Worm (Caenorhabditis elegans) whole organism, L4 larva: ENCODE results near the gene T09F5.20.

ENCODE experiments used
- D1046.2 ChIP-seq: fragments of 200-800 bp; sonication (Bioruptor generic); IDR thresholded peaks from 2 replicates; pipeline ENCODE4 v1.3.6; 2022; ENCODE audit warnings: missing genetic modification characterization, missing compliant biosample characterization
- R02D3.7 ChIP-seq: fragments of 150-350 bp; sonication (generic microtip); optimal IDR thresholded peaks from 3 replicates; lab custom pipeline; 2014; ENCODE audit warnings: missing biosample characterization, missing genetic modification characterization
- ZK337.2 ChIP-seq: fragments of 200-800 bp; sonication (Bioruptor generic); IDR thresholded peaks from 2 replicates; pipeline ENCODE4 v1.3.6; 2022; ENCODE audit warnings: missing genetic modification reagents, missing genetic modification characterization, missing compliant biosample characterization
- aly-2 ChIP-seq: sonication (generic microtip); optimal IDR thresholded peaks from 2 replicates; lab custom pipeline; 2018; ENCODE audit warnings: missing biosample characterization, missing genetic modification characterization
- ceh-28 ChIP-seq: fragments of 150-350 bp; optimal IDR thresholded peaks from 2 replicates; lab custom pipeline; 2014; ENCODE audit warnings: missing biosample characterization, missing genetic modification reagents, missing genetic modification characterization
- ceh-62 ChIP-seq: sonication (generic microtip); optimal IDR thresholded peaks from 2 replicates; lab custom pipeline; 2017; ENCODE audit warnings: missing biosample characterization, missing genetic modification characterization
- cey-2 ChIP-seq: sonication (generic microtip); optimal IDR thresholded peaks from 3 replicates; lab custom pipeline; 2017; ENCODE audit warnings: missing genetic modification characterization, mild to moderate bottlenecking, missing compliant biosample characterization, antibody characterized with exemption, borderline replicate concordance; ENCODE audit not compliant: insufficient read depth
- daf-16 ChIP-seq, 3 experiments: sonication (generic microtip); optimal IDR thresholded peaks; 2 replicates each; lab custom pipeline; 2016 to 2017; ENCODE audit warnings: missing genetic modification characterization in 3 of 3, missing genetic modification reagents in 3 of 3, mild to moderate bottlenecking in 2 of 3, missing compliant biosample characterization in 2 of 3, missing biosample characterization in 1 of 3, moderate library complexity in 1 of 3
- daf-8 ChIP-seq: fragments of 200-800 bp; sonication (Bioruptor generic); IDR thresholded peaks from 2 replicates; pipeline ENCODE4 v1.3.6; 2022; ENCODE audit warnings: missing genetic modification characterization, missing compliant biosample characterization
- dmd-6 ChIP-seq: fragments of 200-800 bp; sonication (Bioruptor generic); IDR thresholded peaks from 2 replicates; pipeline ENCODE4 v1.3.6; 2022; ENCODE audit warnings: missing genetic modification reagents, missing genetic modification characterization, missing compliant biosample characterization
- dve-1 ChIP-seq: sonication (generic microtip); optimal IDR thresholded peaks from 2 replicates; lab custom pipeline; 2017; ENCODE audit warnings: antibody characterized with exemption, mild to moderate bottlenecking, missing genetic modification characterization, missing compliant biosample characterization; ENCODE audit not compliant: insufficient read depth
- egl-27 ChIP-seq: sonication (generic microtip); optimal IDR thresholded peaks from 3 replicates; lab custom pipeline; 2017; ENCODE audit warnings: missing biosample characterization, missing genetic modification reagents, missing genetic modification characterization
- fos-1 ChIP-seq: fragments of 150-350 bp; optimal IDR thresholded peaks from 2 replicates; lab custom pipeline; 2014; ENCODE audit warnings: missing biosample characterization, missing genetic modification characterization
- lin-1 ChIP-seq: fragments of 200-800 bp; sonication (Bioruptor generic); IDR thresholded peaks from 2 replicates; pipeline ENCODE4 v1.3.6; 2022; ENCODE audit warnings: missing genetic modification reagents, missing genetic modification characterization, missing compliant biosample characterization
- lin-13 ChIP-seq: fragments of 150-350 bp; optimal IDR thresholded peaks from 2 replicates; lab custom pipeline; 2014; ENCODE audit warnings: missing biosample characterization, missing genetic modification reagents, missing genetic modification characterization
- lin-29 ChIP-seq: fragments of 200-800 bp; sonication (Bioruptor generic); IDR thresholded peaks from 2 replicates; pipeline ENCODE4 v1.3.6; 2022; ENCODE audit warnings: missing genetic modification reagents, missing genetic modification characterization, missing compliant biosample characterization
- madf-5 ChIP-seq, 2 experiments: fragments of 200-800 bp; sonication (Bioruptor generic); IDR thresholded peaks; 2 replicates each; pipeline ENCODE4 v1.3.6; 2022; ENCODE audit warnings: missing compliant biosample characterization in 2 of 2, missing genetic modification characterization in 2 of 2
- mdl-1 ChIP-seq, 2 experiments: fragments of 150-350 bp in 1 of 2; sonication (generic microtip) in 1 of 2; optimal IDR thresholded peaks; 2 replicates each; lab custom pipeline; 2014 to 2017; ENCODE audit warnings: missing biosample characterization in 2 of 2, missing genetic modification characterization in 2 of 2
- mdt-29 ChIP-seq: fragments of 200-800 bp; sonication (Bioruptor generic); IDR thresholded peaks from 2 replicates; pipeline ENCODE4 v1.3.6; 2022; ENCODE audit warnings: missing genetic modification reagents, missing genetic modification characterization, missing compliant biosample characterization
- mes-2 ChIP-seq: sonication (generic microtip); optimal IDR thresholded peaks from 2 replicates; lab custom pipeline; 2016; ENCODE audit warnings: missing genotype, mild to moderate bottlenecking, missing genetic modification characterization, missing compliant biosample characterization; ENCODE audit not compliant: poor library complexity, severe bottlenecking
- mxl-3 ChIP-seq: fragments of 200-800 bp; sonication (Bioruptor generic); optimal IDR thresholded peaks from 2 replicates; lab custom pipeline; 2018; ENCODE audit warnings: mild to moderate bottlenecking, missing genetic modification characterization, missing compliant biosample characterization
- nhr-11 ChIP-seq: fragments of 150-350 bp; optimal IDR thresholded peaks from 2 replicates; lab custom pipeline; 2014; ENCODE audit warnings: missing biosample characterization, missing genetic modification characterization
- nhr-237 ChIP-seq: sonication (generic microtip); optimal IDR thresholded peaks from 2 replicates; lab custom pipeline; 2017; ENCODE audit warnings: missing biosample characterization, missing genetic modification characterization
- nhr-28 ChIP-seq: fragments of 150-350 bp; optimal IDR thresholded peaks from 2 replicates; lab custom pipeline; 2014; ENCODE audit warnings: missing biosample characterization, missing genetic modification characterization
- nhr-48 ChIP-seq: sonication (generic microtip); optimal IDR thresholded peaks from 2 replicates; lab custom pipeline; 2016; ENCODE audit warnings: mild to moderate bottlenecking, missing genetic modification characterization, missing compliant biosample characterization
- nhr-76 ChIP-seq: fragments of 150-350 bp; optimal IDR thresholded peaks from 2 replicates; lab custom pipeline; 2014; ENCODE audit warnings: missing biosample characterization, missing genetic modification characterization
- nhr-77 ChIP-seq: fragments of 150-350 bp; optimal IDR thresholded peaks from 2 replicates; lab custom pipeline; 2014; ENCODE audit warnings: missing biosample characterization, missing genetic modification characterization
- pha-4 ChIP-seq, 2 experiments: fragments of 150-350 bp in 1 of 2; fragments of 200-800 bp in 1 of 2; sonication (Bioruptor generic) in 1 of 2; IDR thresholded peaks in 1 of 2; optimal IDR thresholded peaks in 1 of 2; 2 replicates each; pipeline versions ENCODE4 v1.3.6 to Lab custom; 2014 to 2022; ENCODE audit warnings: missing genetic modification characterization in 2 of 2, missing genetic modification reagents in 2 of 2, missing biosample characterization in 1 of 2, missing compliant biosample characterization in 1 of 2
- php-3 ChIP-seq: fragments of 200-800 bp; sonication (Bioruptor generic); IDR thresholded peaks from 2 replicates; pipeline ENCODE4 v1.3.6; 2022; ENCODE audit warnings: missing genetic modification reagents, missing genetic modification characterization, missing compliant biosample characterization
- pqm-1 ChIP-seq: sonication (generic microtip); optimal IDR thresholded peaks from 2 replicates; lab custom pipeline; 2017; ENCODE audit warnings: missing biosample characterization, missing genetic modification characterization
- skn-1 ChIP-seq: fragments of 150-350 bp; optimal IDR thresholded peaks from 2 replicates; lab custom pipeline; 2014; ENCODE audit warnings: missing biosample characterization, missing genetic modification characterization
- snpc-4 ChIP-seq: fragments of 150-350 bp; optimal IDR thresholded peaks from 2 replicates; lab custom pipeline; 2014; ENCODE audit warnings: missing biosample characterization, missing genetic modification characterization
- spr-1 ChIP-seq: sonication (generic microtip); optimal IDR thresholded peaks from 2 replicates; lab custom pipeline; 2016; ENCODE audit warnings: mild to moderate bottlenecking, missing genetic modification characterization, missing compliant biosample characterization
- spr-3 ChIP-seq: fragments of 200-800 bp; sonication (Bioruptor generic); optimal IDR thresholded peaks from 2 replicates; lab custom pipeline; 2018; ENCODE audit warnings: mild to moderate bottlenecking, missing genetic modification characterization, missing compliant biosample characterization
- unc-62 ChIP-seq, 3 experiments: fragments of 150-350 bp in 1 of 3; sonication (generic microtip); optimal IDR thresholded peaks in 2 of 3; peaks in 1 of 3; 1 replicate in 1 of 3; 2 replicates in 2 of 3; lab custom pipeline; 2014 to 2017; ENCODE audit warnings: missing biosample characterization in 3 of 3, missing genetic modification characterization in 3 of 3, missing genetic modification reagents in 3 of 3, missing genotype in 1 of 3
- zfp-2 ChIP-seq: sonication (generic microtip); optimal IDR thresholded peaks from 2 replicates; lab custom pipeline; 2016; ENCODE audit warnings: mild to moderate bottlenecking, missing genetic modification characterization, missing compliant biosample characterization
- zfp-3 ChIP-seq: fragments of 200-800 bp; sonication (Bioruptor generic); conservative IDR thresholded peaks from 2 replicates; pipeline ENCODE4 v1.3.6; 2022; ENCODE audit warnings: missing genetic modification reagents, missing genetic modification characterization, missing compliant biosample characterization
- ztf-11 ChIP-seq: fragments of 150-350 bp; optimal IDR thresholded peaks from 2 replicates; lab custom pipeline; 2014; ENCODE audit warnings: missing biosample characterization, missing genetic modification characterization

Gene T09F5.20

DNA sequence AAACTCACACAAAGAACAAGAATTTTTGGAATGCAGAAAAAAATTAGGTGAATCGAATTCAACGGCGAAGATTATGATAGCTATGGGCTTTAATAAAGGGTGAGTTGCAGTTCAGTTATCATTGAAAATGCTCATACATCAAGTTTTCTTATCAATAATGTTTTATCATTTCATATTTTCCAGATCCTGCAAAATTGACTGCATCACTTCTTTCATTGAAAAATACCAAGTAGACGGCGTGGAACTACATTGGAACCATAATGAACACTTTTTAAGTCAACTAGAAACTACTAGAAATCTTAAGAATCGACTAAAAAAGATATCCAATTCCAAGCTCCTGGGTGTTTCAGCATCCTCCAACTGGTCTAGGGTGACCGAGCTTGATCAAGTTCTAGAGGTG lies 4.4 kb downstream of the T09F5.20 start, which contains the start of gene K08F9.1:
TSS of gene K08F9.1 (minus strand) at position 101 of the 400 bp plus-strand sequence.
- TF ChIP-seq mxl-3 (GFP tag; lab: Kevin White, UChicago), result no peak
- TF ChIP-seq unc-62 (GFP tag; optimal IDR thresholded peaks at IDR 0.05 in 1 of 2; lab: Kevin White, UChicago), result no peak
- no peak for TF ChIP-seq unc-62 (tag; optimal IDR thresholded peaks at IDR 0.05; lab: Kevin White, UChicago)
- TF ChIP-seq zfp-3 (GFP tag; lab: Robert Waterston, UW), result no peak
- TF ChIP-seq, all 104 proteins: peak for 0

DNA sequence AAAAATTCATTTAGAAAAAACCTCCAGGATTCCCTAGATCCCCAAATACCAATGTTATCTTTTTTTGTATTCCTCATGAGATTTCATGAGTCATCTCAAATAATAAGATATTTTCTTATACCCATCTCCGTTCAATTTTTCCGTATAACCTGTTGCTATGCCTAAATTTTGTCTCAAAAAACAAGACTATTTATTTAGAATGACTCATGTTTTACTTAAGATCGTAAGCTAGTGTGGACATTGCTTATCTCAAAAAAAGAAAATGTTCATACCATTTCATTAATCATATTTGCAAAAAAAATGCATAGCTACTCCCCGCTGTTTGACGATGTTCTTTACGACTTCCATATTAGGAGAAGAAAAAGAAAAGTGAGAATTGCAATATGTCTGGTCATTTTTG lies 7.4 kb downstream of the T09F5.20 start, which contains the start of gene K08F9.3:
TSS of gene K08F9.3 (plus strand) at position 301 of the 400 bp plus-strand sequence.
- TF ChIP-seq zfp-2 (tag; lab: Kevin White, UChicago) (no peak), nhr-48 (tag; lab: Kevin White, UChicago) (no peak), daf-8 (GFP tag; lab: Robert Waterston, UW) (no peak), mdl-1 (tag; optimal IDR thresholded peaks at IDR 0.05; lab: Kevin White, UChicago) (no peak), ceh-62 (tag; lab: Kevin White, UChicago) (no peak), nhr-77 (tag; lab: Kevin White, UChicago) (no peak), spr-1 (tag; lab: Kevin White, UChicago) (no peak), mdt-29 (GFP tag; lab: Robert Waterston, UW) (no peak), R02D3.7 (tag; lab: Kevin White, UChicago) (no peak), ztf-11 (tag; lab: Kevin White, UChicago) (no peak)

DNA sequence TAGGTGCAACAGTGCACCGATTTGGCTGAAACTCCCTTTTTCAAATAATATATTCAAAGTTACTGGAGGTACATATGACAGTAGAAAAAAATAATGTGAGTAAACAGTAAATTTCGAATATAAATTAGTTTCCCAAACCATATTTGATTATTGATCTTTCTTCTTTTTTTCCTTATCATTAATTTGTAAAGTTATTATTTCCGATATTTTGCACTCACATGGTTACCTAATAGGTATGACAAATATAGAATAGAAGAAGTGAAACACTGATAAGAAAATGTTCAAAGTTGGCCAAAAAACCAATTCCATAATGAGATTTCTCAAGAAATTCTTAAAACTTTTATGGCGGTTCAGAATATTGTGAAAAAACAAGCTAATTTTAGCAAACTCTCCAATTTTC lies 7.9 kb downstream of the T09F5.20 start:
- TF ChIP-seq lin-1 (GFP tag; lab: Robert Waterston, UW), result no peak
- TF ChIP-seq nhr-77 (tag; lab: Kevin White, UChicago), result peak; percentile 55
- no peak for TF ChIP-seq cey-2 (tag; lab: Kevin White, UChicago)
- TF ChIP-seq nhr-11 (tag; lab: Kevin White, UChicago), result no peak
- no peak for TF ChIP-seq pha-4 (GFP tag; IDR thresholded peaks at IDR 0.05; lab: Robert Waterston, UW)
- TF ChIP-seq pha-4 (tag; optimal IDR thresholded peaks at IDR 0.05; lab: Kevin White, UChicago), result no peak
- TF ChIP-seq unc-62 (GFP tag; optimal IDR thresholded peaks at IDR 0.05 in 1 of 2; lab: Kevin White, UChicago), result no peak
- TF ChIP-seq unc-62 (tag; optimal IDR thresholded peaks at IDR 0.05; lab: Kevin White, UChicago), result no peak
- TF ChIP-seq snpc-4, result no peak
- TF ChIP-seq spr-3, result no peak
- TF ChIP-seq php-3 (GFP tag; lab: Robert Waterston, UW), result no peak
- TF ChIP-seq egl-27 (tag; lab: Kevin White, UChicago), result no peak
- TF ChIP-seq lin-29, result no peak
- TF ChIP-seq mdl-1 (tag; optimal IDR thresholded peaks at IDR 0.05; lab: Kevin White, UChicago), result no peak
- no peak for TF ChIP-seq daf-16 (GFP tag; optimal IDR thresholded peaks at IDR 0.05; lab: Kevin White, UChicago)
- TF ChIP-seq daf-16 (tag; optimal IDR thresholded peaks at IDR 0.05; lab: Kevin White, UChicago), result peak; percentile 55
- no peak for TF ChIP-seq skn-1 (tag; lab: Kevin White, UChicago)
- TF ChIP-seq mes-2 (tag; lab: Kevin White, UChicago), result no peak
- TF ChIP-seq ZK337.2 (GFP tag; lab: Robert Waterston, UW), result no peak
- TF ChIP-seq nhr-28, result peak; percentile 34
- TF ChIP-seq madf-5 (GFP tag; IDR thresholded peaks at IDR 0.05; lab: Robert Waterston, UW), result no peak
- no peak for TF ChIP-seq ceh-28 (tag; lab: Kevin White, UChicago)
- TF ChIP-seq pqm-1, result peak; percentile 14
- TF ChIP-seq dve-1 (tag; lab: Kevin White, UChicago), result peak; percentile 12
- no peak for TF ChIP-seq lin-13
- TF ChIP-seq nhr-237, result no peak
- no peak for TF ChIP-seq dmd-6 (GFP tag; lab: Robert Waterston, UW)
- no peak for TF ChIP-seq nhr-76 (tag; lab: Kevin White, UChicago)
- TF ChIP-seq fos-1 (tag; lab: Kevin White, UChicago), result no peak
- no peak for TF ChIP-seq D1046.2 (GFP tag; lab: Robert Waterston, UW)
- no peak for TF ChIP-seq aly-2 (tag; lab: Kevin White, UChicago)
- no peak for TF ChIP-seq R02D3.7 (tag; lab: Kevin White, UChicago)
- TF ChIP-seq, all 104 proteins: peak for 5
